Fruit fly (Drosophila melanogaster) whole organism: ENCODE results near the gene scramb1.

ENCODE experiments used
- CG8478 ChIP-seq: fragments of >200 bp; optimal IDR thresholded peaks from 2 replicates; lab custom pipeline; 2018; ENCODE audit warnings: inconsistent platforms
- Dll ChIP-seq: fragments of >200 bp; optimal IDR thresholded peaks from 2 replicates; lab custom pipeline; 2017
- pan ChIP-seq: fragments of >200 bp; optimal IDR thresholded peaks from 2 replicates; lab custom pipeline; 2017
- psq ChIP-seq: fragments of >200 bp; optimal IDR thresholded peaks from 2 replicates; lab custom pipeline; 2017
- usp ChIP-seq: fragments of >200 bp; optimal IDR thresholded peaks from 2 replicates; lab custom pipeline; 2017; ENCODE audit warnings: missing biosample characterization, missing genetic modification characterization, mixed read lengths

- TF ChIP-seq psq (no peak), pan (lab: Kevin White, UChicago) (no peak), usp (no peak), Dll (no peak), CG8478 (lab: Kevin White, UChicago) (no peak)
These were observed 9.7 kb downstream of the scramb1 start, which contains the start of gene CG8065 for dm6 chr3L:10215365-10215764.
